Worm (Caenorhabditis elegans): ENCODE results near the gene ZK1307.1.

ce11 chrII:9604685-9605084 lies 50.7 kb downstream of the ZK1307.1 start:
- TF ChIP-seq mdl-1 (tag; optimal IDR thresholded peaks at IDR 0.05) (no peak), zag-1 (tag; optimal IDR thresholded peaks at IDR 0.05) (no peak), tbx-2 (tag; optimal IDR thresholded peaks at IDR 0.05) (no peak), nhr-12 (tag; optimal IDR thresholded peaks at IDR 0.05) (no peak), pha-4 (tag; optimal IDR thresholded peaks at IDR 0.05) (peak; percentile 3), skn-1 (tag; optimal IDR thresholded peaks at IDR 0.05) (peak; percentile 18), nhr-77 (tag; optimal IDR thresholded peaks at IDR 0.05) (no peak), lsy-12 (tag; optimal IDR thresholded peaks at IDR 0.05) (no peak), mml-1 (tag; optimal IDR thresholded peaks at IDR 0.05) (no peak), aly-2 (tag; optimal IDR thresholded peaks at IDR 0.05) (no peak), snpc-4 (tag; optimal IDR thresholded peaks at IDR 0.05) (no peak)

All from whole organism, L3 larva.